Worm (Caenorhabditis elegans): Measurements from ENCODE around the gene W01D2.3.

DNA sequence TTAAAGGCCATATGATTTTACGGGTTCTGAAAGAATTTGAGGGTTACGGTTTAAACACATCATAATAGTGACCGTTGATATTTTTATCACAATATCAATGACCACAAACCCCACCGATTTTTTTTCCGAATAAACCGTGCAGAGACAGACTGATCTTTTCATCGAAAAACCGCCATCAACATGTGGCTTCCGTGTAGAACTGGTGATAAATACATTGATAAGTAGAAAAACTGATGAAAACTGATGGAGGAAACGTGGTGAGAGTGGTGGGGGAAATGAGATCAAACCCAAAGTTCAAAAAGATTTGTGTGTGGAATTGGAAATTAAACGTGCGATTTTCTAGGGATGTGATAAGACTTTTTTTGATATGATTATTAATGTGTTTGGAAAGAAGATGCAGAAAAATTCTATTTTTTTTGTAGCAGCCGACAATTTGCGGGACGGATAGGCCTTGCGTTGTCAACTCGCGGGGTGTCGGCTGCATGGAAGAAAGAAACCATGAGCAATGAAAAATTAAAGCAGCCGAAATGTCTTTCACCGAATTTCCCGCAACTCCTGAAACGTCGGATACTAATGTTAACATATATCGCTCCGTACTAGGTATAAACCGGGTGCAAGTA is 34.6 kb upstream of the W01D2.3 start:
- TF ChIP-seq dao-5 (tag; optimal IDR thresholded peaks at IDR 0.05) (no peak), him-1 (tag; optimal IDR thresholded peaks at IDR 0.05) (no peak)
